Worm (Caenorhabditis elegans) whole organism, late embryonic: ENCODE measurements around the gene madf-5.

Source experiments
- dmd-4 ChIP-seq: sonication (generic microtip); optimal IDR thresholded peaks from 2 replicates; lab custom pipeline; 2016; ENCODE audit warnings: borderline replicate concordance, missing genetic modification characterization, missing compliant biosample characterization
- hlh-8 ChIP-seq: sonication (generic microtip); optimal IDR thresholded peaks from 2 replicates; lab custom pipeline; 2016; ENCODE audit warnings: missing genotype, missing genetic modification characterization, missing compliant biosample characterization
- sox-4 ChIP-seq: sonication (generic microtip); optimal IDR thresholded peaks from 2 replicates; lab custom pipeline; 2017; ENCODE audit warnings: mild to moderate bottlenecking, missing genetic modification characterization, inconsistent platforms, missing compliant biosample characterization

DNA sequence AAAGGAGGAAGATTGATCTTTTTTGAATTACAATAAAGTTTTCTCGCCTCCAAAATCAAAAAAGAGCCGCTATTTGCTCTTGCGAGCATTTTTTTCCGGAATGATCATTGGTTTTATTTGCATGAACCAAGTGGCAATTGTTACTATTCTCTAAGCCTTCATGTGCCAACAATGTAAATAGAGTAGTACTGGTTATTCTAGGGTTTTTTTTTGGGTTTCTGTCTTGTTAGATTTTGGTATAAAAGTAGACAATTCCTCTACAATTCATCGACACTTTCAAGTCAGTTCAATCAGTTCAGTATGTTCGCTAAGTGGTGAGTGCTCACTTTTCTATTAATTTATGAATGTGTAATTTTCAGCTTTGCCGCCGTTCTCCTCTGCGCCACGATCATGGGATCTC is 4.6 kb downstream of the madf-5 start, which contains the start of gene nspb-7:
- TF ChIP-seq sox-4 (tag; lab: Kevin White, UChicago) (no peak), hlh-8 (no peak), dmd-4 (no peak)
